Fruit fly (Drosophila melanogaster): Measurements from ENCODE around the gene squ.

DNA sequence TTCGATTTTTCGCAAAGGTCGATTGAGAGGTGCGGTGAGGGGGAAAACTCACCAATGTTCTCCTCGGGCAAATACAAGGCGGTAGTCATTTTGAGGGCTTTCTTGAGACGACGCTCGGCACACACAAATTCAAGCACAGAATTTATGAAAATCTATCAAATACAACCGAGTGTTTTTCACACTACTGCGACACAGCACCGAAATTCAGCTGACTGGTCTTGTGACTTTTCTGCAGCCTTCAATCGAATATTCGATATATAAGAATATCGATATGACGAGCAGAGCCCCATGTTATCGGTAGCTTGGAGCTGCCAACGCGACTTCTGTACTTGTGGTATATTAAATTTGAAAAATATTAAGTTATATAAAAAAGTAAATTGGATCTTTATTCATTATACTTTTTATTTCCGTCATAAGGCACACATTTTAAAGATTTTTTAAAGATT is 47.7 kb downstream of the squ start, which contains the start of gene VhaSFD:
- TF ChIP-seq CG1024 (GFP tag; IDR thresholded peaks at IDR 0.05), result no peak
- no peak for TF ChIP-seq ATbp (GFP tag; optimal IDR thresholded peaks at IDR 0.05)
- no peak for TF ChIP-seq CG8944 (GFP tag; optimal IDR thresholded peaks at IDR 0.05)
- no peak for TF ChIP-seq CG11093 (GFP tag; IDR thresholded peaks at IDR 0.05)
- TF ChIP-seq ara (GFP tag; IDR thresholded peaks at IDR 0.05), result no peak
- peak; percentile 23 for TF ChIP-seq CG13296 (GFP tag; optimal IDR thresholded peaks at IDR 0.05)

All from whole organism, embryonic.